Worm (Caenorhabditis elegans) whole organism, mixed stage, embryonic: ENCODE results near the gene C50B8.4.

ENCODE experiments used
- M03D4.4 ChIP-seq: sonication (generic microtip); optimal IDR thresholded peaks from 2 replicates; lab custom pipeline; 2017; ENCODE audit warnings: mild to moderate bottlenecking, missing genetic modification characterization, missing compliant biosample characterization
- blmp-1 ChIP-seq: fragments of 150-350 bp; optimal IDR thresholded peaks from 2 replicates; lab custom pipeline; 2014; ENCODE audit warnings: missing biosample characterization, missing genetic modification characterization
- ham-2 ChIP-seq: fragments of 200-800 bp; sonication (Bioruptor generic); optimal IDR thresholded peaks from 2 replicates; lab custom pipeline; 2018; ENCODE audit warnings: mild to moderate bottlenecking, missing genetic modification characterization, missing compliant biosample characterization
- mep-1 ChIP-seq: fragments of 150-350 bp; optimal IDR thresholded peaks from 2 replicates; lab custom pipeline; 2017; ENCODE audit warnings: missing biosample characterization, missing genetic modification reagents, missing genetic modification characterization, inconsistent platforms
- nhr-12 ChIP-seq: fragments of 150-350 bp; optimal IDR thresholded peaks from 2 replicates; lab custom pipeline; 2014; ENCODE audit warnings: missing biosample characterization, missing genetic modification characterization
- nhr-237 ChIP-seq: fragments of 150-350 bp; optimal IDR thresholded peaks from 2 replicates; lab custom pipeline; 2014; ENCODE audit warnings: missing biosample characterization, missing genetic modification characterization
- snpc-4 ChIP-seq: fragments of 150-350 bp; optimal IDR thresholded peaks from 2 replicates; lab custom pipeline; 2014; ENCODE audit warnings: missing biosample characterization, missing genetic modification characterization
- ztf-11 ChIP-seq: fragments of 150-350 bp; optimal IDR thresholded peaks from 2 replicates; lab custom pipeline; 2014; ENCODE audit warnings: missing biosample characterization, missing genetic modification characterization

DNA sequence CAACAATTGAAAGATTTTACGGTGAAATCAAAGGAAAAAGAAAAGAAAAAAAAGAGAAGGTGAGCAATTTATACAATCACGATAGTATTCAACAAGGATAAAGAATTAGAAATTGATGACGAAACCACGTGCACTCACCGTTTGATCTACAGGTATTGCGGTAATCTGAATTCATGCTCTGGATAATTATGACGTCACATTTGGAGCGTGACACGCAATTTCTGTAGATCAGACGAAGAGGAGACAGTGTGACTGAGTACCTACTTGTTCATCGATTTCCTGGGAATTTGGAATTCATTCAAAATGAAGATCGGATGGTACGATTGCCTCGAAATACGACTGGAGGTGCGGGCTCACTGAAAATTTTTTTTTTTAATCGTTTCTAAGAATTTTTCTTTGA, 26.6 kb downstream of the C50B8.4 start:
- TF ChIP-seq mep-1 (tag; lab: Kevin White, UChicago) (no peak), snpc-4 (tag; lab: Kevin White, UChicago) (no peak), nhr-237 (tag; lab: Kevin White, UChicago) (no peak), nhr-12 (tag; lab: Kevin White, UChicago) (no peak), ham-2 (no peak), blmp-1 (tag; lab: Kevin White, UChicago) (no peak), ztf-11 (tag; lab: Kevin White, UChicago) (no peak), M03D4.4 (no peak)
